Worm (Caenorhabditis elegans) whole organism, L1 larva: ENCODE data around the gene pals-25.
A peak's percentile ranks its signal among the peaks of the same experiment; 100 is the strongest.

ENCODE experiments used
- C04F5.9 ChIP-seq: sonication (generic microtip); optimal IDR thresholded peaks from 2 replicates; lab custom pipeline; 2016; ENCODE audit warnings: missing genetic modification characterization, missing compliant biosample characterization
- C34B4.2 ChIP-seq: sonication (generic microtip); optimal IDR thresholded peaks from 2 replicates; lab custom pipeline; 2017; ENCODE audit warnings: mild to moderate bottlenecking, missing genetic modification characterization, missing compliant biosample characterization
- F16B12.6 ChIP-seq: fragments of 150-350 bp; optimal IDR thresholded peaks from 2 replicates; lab custom pipeline; 2014; ENCODE audit warnings: missing biosample characterization, missing genetic modification characterization
- aha-1 ChIP-seq: fragments of 150-350 bp; optimal IDR thresholded peaks from 2 replicates; lab custom pipeline; 2014; ENCODE audit warnings: missing biosample characterization, missing genetic modification characterization
- alr-1 ChIP-seq: fragments of 200-800 bp; sonication (Bioruptor generic); optimal IDR thresholded peaks from 2 replicates; lab custom pipeline; 2018; ENCODE audit warnings: borderline replicate concordance, mild to moderate bottlenecking, missing genetic modification characterization, missing compliant biosample characterization
- ama-1 ChIP-seq: fragments of 150-350 bp; optimal IDR thresholded peaks from 2 replicates; lab custom pipeline; 2014
- blmp-1 ChIP-seq: fragments of 150-350 bp; optimal IDR thresholded peaks from 2 replicates; lab custom pipeline; 2014; ENCODE audit warnings: missing biosample characterization, missing genetic modification characterization
- ceh-8 ChIP-seq: fragments of 200-800 bp; sonication (Bioruptor generic); optimal IDR thresholded peaks from 2 replicates; lab custom pipeline; 2018; ENCODE audit warnings: mild to moderate bottlenecking, missing genetic modification characterization, moderate library complexity, missing compliant biosample characterization
- ceh-88 ChIP-seq: fragments of 200-800 bp; sonication (Bioruptor generic); IDR thresholded peaks from 2 replicates; pipeline ENCODE4 v1.3.6; 2022; ENCODE audit warnings: missing genetic modification characterization, missing compliant biosample characterization
- dsc-1 ChIP-seq: sonication (generic microtip); optimal IDR thresholded peaks from 2 replicates; lab custom pipeline; 2016; ENCODE audit warnings: mild to moderate bottlenecking, missing genetic modification characterization, missing compliant biosample characterization
- efl-1 ChIP-seq, 4 experiments: fragments of 150-350 bp; optimal IDR thresholded peaks in 3 of 4; peaks in 1 of 4; 1 replicate in 1 of 4; 2 replicates in 3 of 4; lab custom pipeline; 2014; ENCODE audit warnings: missing biosample characterization in 2 of 4, missing genetic modification characterization in 2 of 4, missing genetic modification reagents in 2 of 4
- egl-27 ChIP-seq, 2 experiments: fragments of 150-350 bp in 1 of 2; sonication (generic microtip); optimal IDR thresholded peaks; 3 replicates each; lab custom pipeline; 2017 to 2018; ENCODE audit warnings: missing biosample characterization in 2 of 2, missing genetic modification characterization in 2 of 2, missing genetic modification reagents in 2 of 2
- elt-3 ChIP-seq, 6 experiments: fragments of 150-350 bp in 1 of 6; sonication (generic microtip); optimal IDR thresholded peaks; 2 replicates each; lab custom pipeline; 2017 to 2018; ENCODE audit warnings: missing biosample characterization in 6 of 6, missing genetic modification characterization in 6 of 6, inconsistent platforms in 1 of 6
- fkh-10 ChIP-seq: sonication (generic microtip); optimal IDR thresholded peaks from 2 replicates; lab custom pipeline; 2017; ENCODE audit warnings: missing biosample characterization, missing genetic modification reagents, missing genetic modification characterization
- fkh-8 ChIP-seq: sonication (generic microtip); optimal IDR thresholded peaks from 2 replicates; lab custom pipeline; 2016; ENCODE audit warnings: mild to moderate bottlenecking, missing genetic modification characterization, missing compliant biosample characterization
- hlh-17 ChIP-seq: fragments of 200-800 bp; sonication (Bioruptor generic); optimal IDR thresholded peaks from 2 replicates; lab custom pipeline; 2018; ENCODE audit warnings: missing genetic modification characterization, mild to moderate bottlenecking, missing compliant biosample characterization, moderate library complexity, borderline replicate concordance
- lin-13 ChIP-seq: fragments of 150-350 bp; optimal IDR thresholded peaks from 2 replicates; lab custom pipeline; 2014; ENCODE audit warnings: missing biosample characterization, missing genetic modification reagents, missing genetic modification characterization
- lin-14 ChIP-seq: fragments of 200-800 bp; sonication (Bioruptor generic); optimal IDR thresholded peaks from 2 replicates; lab custom pipeline; 2018; ENCODE audit warnings: mild to moderate bottlenecking, missing genetic modification characterization, moderate library complexity, missing compliant biosample characterization
- lin-39 ChIP-seq: fragments of 150-350 bp; optimal IDR thresholded peaks from 2 replicates; lab custom pipeline; 2014; ENCODE audit warnings: missing biosample characterization, missing genetic modification reagents, missing genetic modification characterization
- lsy-2 ChIP-seq, 2 experiments: fragments of 150-350 bp; optimal IDR thresholded peaks; 2 replicates each; lab custom pipeline; 2014; ENCODE audit warnings: missing biosample characterization in 2 of 2, missing genetic modification characterization in 2 of 2
- mab-9 ChIP-seq: fragments of 200-800 bp; sonication (Bioruptor generic); IDR thresholded peaks from 2 replicates; pipeline ENCODE4 v1.3.6; 2022; ENCODE audit warnings: missing genetic modification reagents, missing genetic modification characterization, missing compliant biosample characterization
- nhr-11 ChIP-seq: fragments of 150-350 bp; optimal IDR thresholded peaks from 2 replicates; lab custom pipeline; 2014; ENCODE audit warnings: missing biosample characterization, missing genetic modification characterization
- nhr-12 ChIP-seq: sonication (generic microtip); optimal IDR thresholded peaks from 2 replicates; lab custom pipeline; 2017; ENCODE audit warnings: missing biosample characterization, missing genetic modification characterization
- nhr-19 ChIP-seq: fragments of 200-800 bp; sonication (Bioruptor generic); conservative IDR thresholded peaks from 2 replicates; pipeline ENCODE4 v1.3.6; 2022; ENCODE audit warnings: missing genetic modification characterization, missing compliant biosample characterization
- nhr-237 ChIP-seq: fragments of 150-350 bp; optimal IDR thresholded peaks from 2 replicates; lab custom pipeline; 2014; ENCODE audit warnings: missing biosample characterization, missing genetic modification characterization
- nhr-28 ChIP-seq: fragments of 150-350 bp; optimal IDR thresholded peaks from 2 replicates; lab custom pipeline; 2014; ENCODE audit warnings: missing biosample characterization, missing genetic modification characterization
- nhr-47 ChIP-seq: sonication (generic microtip); optimal IDR thresholded peaks from 2 replicates; lab custom pipeline; 2016; ENCODE audit warnings: mild to moderate bottlenecking, missing genetic modification characterization, moderate library complexity, missing compliant biosample characterization
- nhr-71 ChIP-seq: sonication (generic microtip); optimal IDR thresholded peaks from 2 replicates; lab custom pipeline; 2016; ENCODE audit warnings: mild to moderate bottlenecking, missing genetic modification characterization, moderate library complexity, missing compliant biosample characterization
- nhr-76 ChIP-seq: sonication (generic microtip); optimal IDR thresholded peaks from 2 replicates; lab custom pipeline; 2017; ENCODE audit warnings: missing biosample characterization, missing genetic modification characterization
- nhr-90 ChIP-seq: sonication (generic microtip); optimal IDR thresholded peaks from 2 replicates; lab custom pipeline; 2016; ENCODE audit warnings: mild to moderate bottlenecking, missing genetic modification characterization, missing compliant biosample characterization; ENCODE audit not compliant: poor library complexity
- pag-3 ChIP-seq: sonication (generic microtip); optimal IDR thresholded peaks from 2 replicates; lab custom pipeline; 2017; ENCODE audit warnings: missing genetic modification characterization, mild to moderate bottlenecking, missing compliant biosample characterization, antibody characterized with exemption, borderline replicate concordance; ENCODE audit not compliant: insufficient read depth
- pqm-1 ChIP-seq: sonication (generic microtip); optimal IDR thresholded peaks from 3 replicates; lab custom pipeline; 2017; ENCODE audit warnings: missing biosample characterization, missing genetic modification characterization
- rnt-1 ChIP-seq: sonication (generic microtip); optimal IDR thresholded peaks from 2 replicates; lab custom pipeline; 2016; ENCODE audit warnings: mild to moderate bottlenecking, missing genetic modification characterization, moderate library complexity, missing compliant biosample characterization
- snpc-4 ChIP-seq: fragments of 150-350 bp; optimal IDR thresholded peaks from 2 replicates; lab custom pipeline; 2014; ENCODE audit warnings: missing biosample characterization, missing genetic modification characterization
- snu-23 ChIP-seq: sonication (generic microtip); optimal IDR thresholded peaks from 2 replicates; lab custom pipeline; 2016; ENCODE audit warnings: missing genetic modification characterization, missing compliant biosample characterization
- sup-37 ChIP-seq: fragments of 200-800 bp; sonication (Bioruptor generic); optimal IDR thresholded peaks from 2 replicates; lab custom pipeline; 2018; ENCODE audit warnings: mild to moderate bottlenecking, missing genetic modification characterization, missing compliant biosample characterization
- swsn-7 ChIP-seq: sonication (generic microtip); optimal IDR thresholded peaks from 2 replicates; lab custom pipeline; 2016; ENCODE audit warnings: missing genetic modification characterization, missing compliant biosample characterization
- tlp-1 ChIP-seq: fragments of 150-350 bp; optimal IDR thresholded peaks from 2 replicates; lab custom pipeline; 2014; ENCODE audit warnings: missing biosample characterization, missing genetic modification characterization
- unc-130 ChIP-seq: fragments of 150-350 bp; optimal IDR thresholded peaks from 2 replicates; lab custom pipeline; 2017; ENCODE audit warnings: missing biosample characterization, missing genetic modification characterization, inconsistent platforms
- unc-30 ChIP-seq: sonication (generic microtip); optimal IDR thresholded peaks from 2 replicates; lab custom pipeline; 2017; ENCODE audit warnings: missing biosample characterization, missing genetic modification characterization
- unc-86 ChIP-seq: sonication (generic microtip); optimal IDR thresholded peaks from 2 replicates; lab custom pipeline; 2016; ENCODE audit warnings: missing genetic modification characterization, missing compliant biosample characterization
- unc-98 ChIP-seq: fragments of 200-800 bp; sonication (Bioruptor generic); IDR thresholded peaks from 2 replicates; pipeline ENCODE4 v1.3.6; 2022; ENCODE audit warnings: missing genetic modification characterization, missing compliant biosample characterization
- xbp-1 ChIP-seq: sonication (generic microtip); optimal IDR thresholded peaks from 2 replicates; lab custom pipeline; 2016; ENCODE audit warnings: missing genetic modification characterization, missing compliant biosample characterization
- zip-4 ChIP-seq: fragments of 200-800 bp; sonication (Bioruptor generic); optimal IDR thresholded peaks from 2 replicates; lab custom pipeline; 2018; ENCODE audit warnings: mild to moderate bottlenecking, missing genetic modification characterization, moderate library complexity, missing compliant biosample characterization
- ztf-11 ChIP-seq, 2 experiments: sonication (generic microtip); optimal IDR thresholded peaks; 2 replicates each; lab custom pipeline; 2016 to 2017; ENCODE audit warnings: missing genetic modification characterization in 2 of 2, missing biosample characterization in 1 of 2, missing compliant biosample characterization in 1 of 2
- ztf-4 ChIP-seq: fragments of 150-350 bp; optimal IDR thresholded peaks from 2 replicates; lab custom pipeline; 2014; ENCODE audit warnings: missing biosample characterization, missing genetic modification characterization

Gene pals-25

ce11 chrIII:154168-154567 lies 19.9 kb downstream of the pals-25 start (continued):
- TF ChIP-seq egl-27 (tag; optimal IDR thresholded peaks at IDR 0.05; lab: Kevin White, UChicago) = peak in 1 of 2 experiments; percentile 6
- no peak for TF ChIP-seq lin-13 (GFP tag; lab: Kevin White, UChicago)
- TF ChIP-seq unc-30 (tag; lab: Kevin White, UChicago) = no peak
- TF ChIP-seq ceh-8 (GFP tag; lab: Kevin White, UChicago) = no peak
- TF ChIP-seq lin-14 (GFP tag; lab: Kevin White, UChicago) = no peak
- peak; percentile 67 to 100 (median 95) for TF ChIP-seq elt-3 (tag; optimal IDR thresholded peaks at IDR 0.05; lab: Kevin White, UChicago)
- TF ChIP-seq ama-1 (lab: Kevin White, UChicago) = no peak
- TF ChIP-seq lsy-2 (tag; optimal IDR thresholded peaks at IDR 0.05; lab: Kevin White, UChicago) = no peak
- TF ChIP-seq snpc-4 (tag; lab: Kevin White, UChicago) = no peak
- no peak for TF ChIP-seq F16B12.6 (tag; lab: Kevin White, UChicago)
- no peak for TF ChIP-seq efl-1 (optimal IDR thresholded peaks at IDR 0.05; lab: Kevin White, UChicago)
- TF ChIP-seq efl-1 (GFP tag; optimal IDR thresholded peaks at IDR 0.05 in 1 of 2; lab: Kevin White, UChicago) = no peak
- TF ChIP-seq nhr-28 (tag; lab: Kevin White, UChicago) = no peak
- no peak for TF ChIP-seq zip-4 (GFP tag; lab: Kevin White, UChicago)
- peak; percentile 61 for TF ChIP-seq nhr-90 (tag; lab: Kevin White, UChicago)
- TF ChIP-seq pqm-1 (tag; lab: Kevin White, UChicago) = peak; percentile 98
- TF ChIP-seq nhr-12 (tag; lab: Kevin White, UChicago) = no peak
- TF ChIP-seq aha-1 = no peak
- TF ChIP-seq unc-130 (tag; lab: Kevin White, UChicago) = no peak
- TF ChIP-seq unc-86 (tag; lab: Kevin White, UChicago) = no peak
- TF ChIP-seq nhr-47 = no peak
- TF ChIP-seq alr-1 (tag; lab: Kevin White, UChicago) = no peak
- TF ChIP-seq ztf-11 (tag; optimal IDR thresholded peaks at IDR 0.05; lab: Kevin White, UChicago) = no peak
- no peak for TF ChIP-seq C34B4.2 (tag; lab: Kevin White, UChicago)
- TF ChIP-seq C04F5.9 (tag; lab: Kevin White, UChicago) = no peak
- no peak for TF ChIP-seq nhr-237
- TF ChIP-seq nhr-71 (tag; lab: Kevin White, UChicago) = no peak
- no peak for TF ChIP-seq nhr-76 (tag; lab: Kevin White, UChicago)
- TF ChIP-seq sup-37 (GFP tag; lab: Kevin White, UChicago) = no peak
- no peak for TF ChIP-seq blmp-1 (tag; lab: Kevin White, UChicago)
- no peak for TF ChIP-seq swsn-7 (tag; lab: Kevin White, UChicago)
- no peak for TF ChIP-seq pag-3 (tag; lab: Kevin White, UChicago)
- no peak for TF ChIP-seq fkh-10

ce11 chrIII:156645-157044 lies 22.4 kb downstream of the pals-25 start, which contains the start of the genes zig-13 and ver-1:
Gene zig-13, minus strand, starts transcription at chrIII:156745.
Gene ver-1, plus strand, starts transcription at chrIII:156824.
- TF ChIP-seq C34B4.2 (tag; lab: Kevin White, UChicago) (no peak), nhr-12 (tag; lab: Kevin White, UChicago) (no peak), tlp-1 (no peak), unc-98 (GFP tag; lab: Robert Waterston, UW) (no peak), ceh-88 (GFP tag; lab: Robert Waterston, UW) (no peak), lin-39 (tag; lab: Kevin White, UChicago) (no peak), xbp-1 (no peak), nhr-19 (GFP tag; lab: Robert Waterston, UW) (no peak), snu-23 (GFP tag; lab: Kevin White, UChicago) (no peak)

- TF ChIP-seq ztf-11 (tag; optimal IDR thresholded peaks at IDR 0.05; lab: Kevin White, UChicago) (no peak), lin-39 (tag; lab: Kevin White, UChicago) (no peak), hlh-17 (no peak), zip-4 (GFP tag; lab: Kevin White, UChicago) (no peak), lsy-2 (tag; optimal IDR thresholded peaks at IDR 0.05; lab: Kevin White, UChicago) (no peak), rnt-1 (no peak), unc-98 (GFP tag; lab: Robert Waterston, UW) (no peak), nhr-11 (tag; lab: Kevin White, UChicago) (no peak), nhr-90 (tag; lab: Kevin White, UChicago) (no peak), dsc-1 (tag; lab: Kevin White, UChicago) (no peak), fkh-8 (tag; lab: Kevin White, UChicago) (no peak), unc-30 (tag; lab: Kevin White, UChicago) (no peak), efl-1 (optimal IDR thresholded peaks at IDR 0.05; lab: Kevin White, UChicago) (no peak), efl-1 (GFP tag; optimal IDR thresholded peaks at IDR 0.05 in 1 of 2; lab: Kevin White, UChicago) (no peak), ztf-4 (no peak), alr-1 (tag; lab: Kevin White, UChicago) (no peak), nhr-71 (tag; lab: Kevin White, UChicago) (no peak), mab-9 (GFP tag; lab: Robert Waterston, UW) (no peak), tlp-1 (no peak)
- TF ChIP-seq, all 84 proteins: peak for 0
Measured at ce11 chrIII:157980-158379, 23.7 kb downstream of the pals-25 start.
